Fruit fly (Drosophila melanogaster) whole organism, embryonic: ENCODE data around the gene Snx1.
A peak's percentile ranks its signal among the peaks of the same experiment; 100 is the strongest.

Source experiments
- CG10147 ChIP-seq: fragments of 200-800 bp; sonication (Bioruptor generic); optimal IDR thresholded peaks from 2 replicates; lab custom pipeline; 2019; ENCODE audit warnings: missing biosample characterization, mild to moderate bottlenecking, missing genetic modification characterization, moderate library complexity
- CG10267 ChIP-seq: fragments of 200-800 bp; sonication (Bioruptor generic); optimal IDR thresholded peaks from 2 replicates; lab custom pipeline; 2018; ENCODE audit warnings: missing biosample characterization, mild to moderate bottlenecking, missing genetic modification characterization, moderate library complexity
- CG10462 ChIP-seq: fragments of 200-800 bp; sonication (Bioruptor generic); optimal IDR thresholded peaks from 2 replicates; lab custom pipeline; 2016; ENCODE audit warnings: missing biosample characterization, missing genetic modification characterization
- CG10979 ChIP-seq: fragments of 200-800 bp; sonication (Bioruptor generic); optimal IDR thresholded peaks from 2 replicates; lab custom pipeline; 2018; ENCODE audit warnings: missing biosample characterization, mild to moderate bottlenecking, missing genetic modification characterization, moderate library complexity
- CG12769 ChIP-seq: fragments of 200-800 bp; sonication (Bioruptor generic); optimal IDR thresholded peaks from 2 replicates; lab custom pipeline; 2019; ENCODE audit warnings: missing biosample characterization, mild to moderate bottlenecking, missing genetic modification characterization, moderate library complexity
- CG17186 ChIP-seq: fragments of 200-800 bp; sonication (Bioruptor generic); optimal IDR thresholded peaks from 3 replicates; lab custom pipeline; 2017; ENCODE audit warnings: missing biosample characterization, missing genetic modification reagents, missing genetic modification characterization
- CG17328 ChIP-seq: fragments of 200-800 bp; sonication (Bioruptor generic); IDR thresholded peaks from 2 replicates; pipeline ENCODE4 v1.3.6; 2022; ENCODE audit warnings: missing biosample characterization, missing genetic modification characterization
- CG2202 ChIP-seq: fragments of 200-800 bp; sonication (Bioruptor generic); optimal IDR thresholded peaks from 2 replicates; lab custom pipeline; 2018; ENCODE audit warnings: missing biosample characterization, mild to moderate bottlenecking, missing genetic modification characterization
- CG3281 ChIP-seq: fragments of 200-800 bp; sonication (Bioruptor generic); optimal IDR thresholded peaks from 3 replicates; lab custom pipeline; 2017; ENCODE audit warnings: missing biosample characterization, mild to moderate bottlenecking, missing genetic modification characterization
- CG3838 ChIP-seq: fragments of 200-800 bp; sonication (Bioruptor generic); optimal IDR thresholded peaks from 3 replicates; lab custom pipeline; 2016; ENCODE audit warnings: missing biosample characterization, missing genetic modification characterization
- CG43689 ChIP-seq: fragments of 200-800 bp; sonication (Bioruptor generic); IDR thresholded peaks from 2 replicates; pipeline ENCODE4 v1.3.6; 2022; ENCODE audit warnings: missing biosample characterization, missing genetic modification characterization
- CG4424 ChIP-seq: fragments of 200-800 bp; sonication (Bioruptor generic); optimal IDR thresholded peaks from 3 replicates; lab custom pipeline; 2016; ENCODE audit warnings: missing biosample characterization, missing genetic modification characterization
- CG5245 ChIP-seq: fragments of 200-800 bp; sonication (Bioruptor generic); optimal IDR thresholded peaks from 3 replicates; lab custom pipeline; 2016; ENCODE audit warnings: missing biosample characterization, missing genetic modification characterization
- CG6175 ChIP-seq: fragments of 200-800 bp; sonication (Bioruptor generic); IDR thresholded peaks from 3 replicates; pipeline ENCODE4 v1.3.6; 2022; ENCODE audit warnings: missing biosample characterization, missing genetic modification characterization
- CG9932 ChIP-seq: fragments of 200-800 bp; sonication (Bioruptor generic); IDR thresholded peaks from 2 replicates; pipeline ENCODE4 v1.3.6; 2022; ENCODE audit warnings: missing biosample characterization, missing genetic modification characterization
- Dll ChIP-seq: fragments of 200-800 bp; sonication (Bioruptor generic); IDR thresholded peaks from 4 replicates; pipeline ENCODE4 v1.3.6; 2022; ENCODE audit warnings: missing biosample characterization, missing genetic modification characterization; ENCODE audit not compliant: partially characterized antibody
- Doc2 ChIP-seq: fragments of 200-800 bp; sonication (Bioruptor generic); IDR thresholded peaks from 2 replicates; pipeline ENCODE4 v1.3.6; 2022; ENCODE audit warnings: missing biosample characterization, missing genetic modification characterization
- E2f1 ChIP-seq: fragments of 200-800 bp; sonication (Bioruptor generic); IDR thresholded peaks from 2 replicates; pipeline ENCODE4 v1.3.6; 2022; ENCODE audit warnings: missing biosample characterization, missing genetic modification characterization
- E2f2 ChIP-seq: fragments of 200-800 bp; sonication (Bioruptor generic); IDR thresholded peaks from 2 replicates; pipeline ENCODE4 v1.3.6; 2022; ENCODE audit warnings: missing biosample characterization, missing genetic modification characterization
- Mad ChIP-seq: fragments of 200-800 bp; sonication (Bioruptor generic); optimal IDR thresholded peaks from 2 replicates; lab custom pipeline; 2016; ENCODE audit warnings: missing biosample characterization, missing genetic modification characterization
- Neu2 ChIP-seq: fragments of 200-800 bp; sonication (Bioruptor generic); optimal IDR thresholded peaks from 3 replicates; lab custom pipeline; 2016; ENCODE audit warnings: missing biosample characterization, missing genetic modification characterization, borderline replicate concordance
- Ptx1 ChIP-seq: fragments of 200-800 bp; sonication (Bioruptor generic); IDR thresholded peaks from 2 replicates; pipeline ENCODE4 v1.3.6; 2022; ENCODE audit warnings: missing biosample characterization, missing genetic modification characterization
- Scr ChIP-seq: fragments of 200-800 bp; sonication (Bioruptor generic); IDR thresholded peaks from 2 replicates; pipeline ENCODE4 v1.3.6; 2022; ENCODE audit warnings: missing biosample characterization, missing genetic modification characterization; ENCODE audit not compliant: partially characterized antibody
- Sox102F ChIP-seq: fragments of 200-800 bp; sonication (Bioruptor generic); optimal IDR thresholded peaks from 2 replicates; lab custom pipeline; 2018; ENCODE audit warnings: missing biosample characterization, mild to moderate bottlenecking, missing genetic modification characterization, moderate library complexity
- Tbp ChIP-seq: fragments of >200 bp; optimal IDR thresholded peaks from 2 replicates; lab custom pipeline; 2018; ENCODE audit warnings: missing biosample characterization, missing genetic modification characterization
- bbx ChIP-seq: fragments of 200-800 bp; sonication (Bioruptor generic); IDR thresholded peaks from 2 replicates; pipeline ENCODE4 v1.3.6; 2022; ENCODE audit warnings: missing biosample characterization, missing genetic modification characterization; ENCODE audit not compliant: partially characterized antibody
- bcd ChIP-seq: fragments of 200-800 bp; sonication (Bioruptor generic); optimal IDR thresholded peaks from 2 replicates; lab custom pipeline; 2017; ENCODE audit warnings: missing biosample characterization, mild to moderate bottlenecking, missing genetic modification characterization
- corto ChIP-seq: fragments of 200-800 bp; sonication (Bioruptor generic); optimal IDR thresholded peaks from 2 replicates; lab custom pipeline; 2016; ENCODE audit warnings: missing biosample characterization, mild to moderate bottlenecking, missing genetic modification characterization, moderate library complexity
- crol ChIP-seq: fragments of 200-800 bp; sonication (Bioruptor generic); IDR thresholded peaks from 2 replicates; pipeline ENCODE4 v1.3.6; 2022; ENCODE audit warnings: missing biosample characterization, missing genetic modification characterization
- dm ChIP-seq: fragments of 200-800 bp; sonication (Bioruptor generic); optimal IDR thresholded peaks from 3 replicates; lab custom pipeline; 2016; ENCODE audit warnings: missing biosample characterization, missing genetic modification characterization
- dysf ChIP-seq: fragments of 200-800 bp; sonication (Bioruptor generic); IDR thresholded peaks from 3 replicates; pipeline ENCODE4 v1.3.6; 2022; ENCODE audit warnings: missing biosample characterization, missing genetic modification characterization
- emc ChIP-seq: fragments of 200-800 bp; sonication (Bioruptor generic); optimal IDR thresholded peaks from 2 replicates; lab custom pipeline; 2016; ENCODE audit warnings: missing biosample characterization, missing genetic modification characterization
- eyg ChIP-seq: fragments of 200-800 bp; sonication (Bioruptor generic); optimal IDR thresholded peaks from 3 replicates; lab custom pipeline; 2016; ENCODE audit warnings: missing biosample characterization, missing genetic modification characterization
- fru ChIP-seq: fragments of >200 bp; optimal IDR thresholded peaks from 2 replicates; lab custom pipeline; 2017
- ftz-f1 ChIP-seq: fragments of 200-800 bp; sonication (Bioruptor generic); optimal IDR thresholded peaks from 2 replicates; lab custom pipeline; 2016; ENCODE audit warnings: missing biosample characterization, missing genetic modification characterization
- gsb ChIP-seq: fragments of 200-800 bp; sonication (Bioruptor generic); IDR thresholded peaks from 2 replicates; pipeline ENCODE4 v1.3.6; 2022; ENCODE audit warnings: missing biosample characterization, missing genetic modification characterization
- kay ChIP-seq: fragments of 200-800 bp; sonication (Bioruptor generic); optimal IDR thresholded peaks from 2 replicates; lab custom pipeline; 2016; ENCODE audit warnings: missing biosample characterization, missing genetic modification characterization
- klu ChIP-seq: fragments of 200-800 bp; sonication (Bioruptor generic); IDR thresholded peaks from 2 replicates; pipeline ENCODE4 v1.3.6; 2022; ENCODE audit warnings: missing biosample characterization, missing genetic modification characterization
- org-1 ChIP-seq: fragments of 200-800 bp; sonication (Bioruptor generic); optimal IDR thresholded peaks from 2 replicates; lab custom pipeline; 2017; ENCODE audit warnings: missing biosample characterization, missing genetic modification characterization
- pan ChIP-seq, 4 experiments: fragments of >200 bp in 3 of 4; fragments of 200-800 bp in 1 of 4; sonication (Bioruptor generic) in 1 of 4; optimal IDR thresholded peaks in 3 of 4; IDR thresholded peaks in 1 of 4; 2 replicates each; pipeline versions ENCODE4 v1.3.6 to Lab custom; 2017 to 2022; ENCODE audit warnings: missing biosample characterization in 2 of 4, missing genetic modification characterization in 2 of 4, mixed read lengths in 1 of 4
- pb ChIP-seq: fragments of 200-800 bp; sonication (Bioruptor generic); optimal IDR thresholded peaks from 3 replicates; lab custom pipeline; 2016; ENCODE audit warnings: missing biosample characterization, missing genetic modification characterization
- sisA ChIP-seq: fragments of 200-800 bp; sonication (Bioruptor generic); IDR thresholded peaks from 2 replicates; pipeline ENCODE4 v1.3.6; 2022; ENCODE audit warnings: missing biosample characterization, missing genetic modification characterization
- slbo ChIP-seq: fragments of 200-800 bp; sonication (Bioruptor generic); IDR thresholded peaks from 2 replicates; pipeline ENCODE4 v1.3.6; 2022; ENCODE audit warnings: missing biosample characterization, missing genetic modification characterization
- stwl ChIP-seq: fragments of 200-800 bp; sonication (Bioruptor generic); optimal IDR thresholded peaks from 3 replicates; lab custom pipeline; 2018; ENCODE audit warnings: missing biosample characterization, mild to moderate bottlenecking, missing genetic modification characterization, moderate library complexity
- sug ChIP-seq: fragments of 200-800 bp; optimal IDR thresholded peaks from 2 replicates; lab custom pipeline; 2019; ENCODE audit warnings: missing biosample characterization, mild to moderate bottlenecking, missing genetic modification characterization, moderate library complexity
- tna ChIP-seq: fragments of 200-800 bp; sonication (Bioruptor generic); IDR thresholded peaks from 2 replicates; pipeline ENCODE4 v1.3.6; 2022; ENCODE audit warnings: missing biosample characterization, missing genetic modification characterization; ENCODE audit not compliant: partially characterized antibody
- trem ChIP-seq: fragments of 200-800 bp; optimal IDR thresholded peaks from 3 replicates; lab custom pipeline; 2019; ENCODE audit warnings: missing biosample characterization, mild to moderate bottlenecking, missing genetic modification characterization, moderate library complexity
- trh ChIP-seq: fragments of 200-800 bp; sonication (Bioruptor generic); optimal IDR thresholded peaks from 2 replicates; lab custom pipeline; 2016; ENCODE audit warnings: missing biosample characterization, missing genetic modification characterization
- z ChIP-seq: fragments of 200-800 bp; sonication (Bioruptor generic); IDR thresholded peaks from 3 replicates; pipeline ENCODE4 v1.3.6; 2022; ENCODE audit warnings: missing biosample characterization, missing genetic modification characterization
- zf30C ChIP-seq: fragments of 200-800 bp; sonication (Bioruptor generic); optimal IDR thresholded peaks from 3 replicates; lab custom pipeline; 2018; ENCODE audit warnings: missing biosample characterization, mild to moderate bottlenecking, missing genetic modification characterization

Gene Snx1

DNA sequence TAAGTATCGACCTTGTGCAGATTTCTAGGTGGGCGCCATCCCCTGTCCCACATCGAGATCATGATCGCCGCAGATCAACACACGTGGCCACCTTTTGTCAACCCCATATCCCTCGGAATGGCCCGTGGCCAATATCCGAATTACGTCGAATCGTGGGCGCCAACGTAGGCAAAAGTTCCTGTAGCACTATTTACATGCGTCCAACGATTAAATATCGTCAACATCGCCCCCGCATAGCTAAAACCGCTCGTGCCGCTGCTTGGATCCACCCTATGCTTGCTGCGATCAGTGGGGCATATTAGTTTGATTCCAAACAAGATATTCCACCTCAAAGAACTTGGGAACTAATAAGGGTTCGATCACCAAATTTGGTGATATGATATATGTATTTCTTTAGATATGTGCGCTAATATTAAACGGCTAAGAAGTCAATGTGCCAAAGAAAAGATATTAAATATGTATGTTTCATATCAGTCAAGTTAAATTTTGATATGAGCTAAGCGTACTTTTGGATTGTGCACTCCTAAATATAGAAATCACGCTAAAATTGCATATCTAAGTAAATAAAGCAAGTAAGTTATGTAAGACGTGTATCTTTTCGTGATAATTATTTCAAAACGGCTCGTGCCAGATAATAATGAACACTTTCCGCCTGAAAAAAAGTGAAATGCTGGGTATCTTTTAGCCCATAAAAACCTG, 27.7 kb downstream of the Snx1 start (continued):
- TF ChIP-seq z (GFP tag; lab: Robert Waterston, UW) (no peak), fru (no peak), CG10979 (tag; lab: Kevin White, UChicago) (peak; percentile 2), Doc2 (no peak), sug (tag; lab: Kevin White, UChicago) (peak; percentile 38), CG12769 (tag; lab: Kevin White, UChicago) (peak; percentile 85), bcd (GFP tag; lab: Kevin White, UChicago) (peak; percentile 42), CG9932 (GFP tag; lab: Robert Waterston, UW) (peak; percentile 51), ftz-f1 (peak; percentile 74), CG10267 (peak; percentile 10), dm (GFP tag; lab: Kevin White, UChicago) (no peak), CG3281 (GFP tag; lab: Kevin White, UChicago) (peak; percentile 41), Dll (GFP tag; lab: Robert Waterston, UW) (no peak), klu (GFP tag; lab: Robert Waterston, UW) (no peak), CG17328 (GFP tag; lab: Robert Waterston, UW) (no peak), Neu2 (no peak), Tbp (no peak), gsb (GFP tag; lab: Robert Waterston, UW) (no peak), Mad (peak; percentile 33), CG43689 (GFP tag; lab: Robert Waterston, UW) (no peak), dysf (peak; percentile 55; the same call in 2 of the 3 replicates), trh (no peak), E2f2 (no peak), emc (no peak), crol (GFP tag; lab: Robert Waterston, UW) (peak; percentile 7; the same call in 1 of the 2 replicates), CG5245 (GFP tag; lab: Kevin White, UChicago) (no peak), bbx (GFP tag; lab: Robert Waterston, UW) (no peak), slbo (GFP tag; lab: Robert Waterston, UW) (peak; percentile 50; the same call in 1 of the 2 replicates), Sox102F (GFP tag; lab: Kevin White, UChicago) (peak; percentile 39), CG2202 (no peak), E2f1 (GFP tag; lab: Robert Waterston, UW) (no peak), zf30C (GFP tag; lab: Kevin White, UChicago) (no peak), CG6175 (GFP tag; lab: Robert Waterston, UW) (no peak), eyg (no peak), org-1 (GFP tag; lab: Kevin White, UChicago) (no peak), trem (tag; lab: Kevin White, UChicago) (no peak), stwl (tag; lab: Kevin White, UChicago) (no peak), CG10147 (GFP tag; lab: Kevin White, UChicago) (peak; percentile 32), CG3838 (no peak), CG17186 (GFP tag; lab: Kevin White, UChicago) (no peak), sisA (GFP tag; lab: Robert Waterston, UW) (peak; percentile 21; the same call in 1 of the 2 replicates), tna (GFP tag; lab: Robert Waterston, UW) (no peak), CG10462 (no peak), corto (no peak), Scr (GFP tag; lab: Robert Waterston, UW) (0 out of 2 replicates have a peak, but pooled peaks have one; percentile 19), kay (no peak), pb (GFP tag; lab: Kevin White, UChicago) (peak; percentile 14), Ptx1 (peak; percentile 45), CG4424 (GFP tag; lab: Kevin White, UChicago) (peak; percentile 33), pan (optimal IDR thresholded peaks at IDR 0.05; lab: Kevin White, UChicago) (peak in 1 of 2 experiments; percentile 11), pan (GFP tag; optimal IDR thresholded peaks at IDR 0.05 in 1 of 2, IDR thresholded peaks at IDR 0.05 in 1 of 2) (no peak)
